Worm (Caenorhabditis elegans): ENCODE data around the gene arx-5.

Gene arx-5

DNA sequence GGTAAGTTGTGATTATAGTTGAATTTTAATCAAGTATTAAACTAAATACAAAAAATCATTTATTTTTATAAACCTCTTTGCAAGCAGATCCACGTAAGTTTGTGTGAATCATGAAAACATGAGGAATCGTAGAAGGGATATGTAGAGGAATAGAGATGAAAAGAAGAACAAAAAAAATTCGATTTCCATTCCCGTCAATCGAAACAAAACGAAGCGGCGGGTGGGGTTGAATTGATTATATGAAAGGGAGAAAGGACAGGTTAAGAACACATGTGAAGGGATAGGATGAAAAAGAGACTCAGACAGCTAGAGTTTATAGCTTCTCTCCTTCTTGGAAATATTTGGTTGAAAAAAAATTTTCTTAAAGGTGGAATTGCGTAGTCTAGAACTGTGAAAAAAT, 42.2 kb upstream of the arx-5 start:
- no peak for TF ChIP-seq pqm-1 (tag; optimal IDR thresholded peaks at IDR 0.05)
- TF ChIP-seq nhr-85 (tag) = peak; percentile 80
- no peak for TF ChIP-seq unc-30 (tag; optimal IDR thresholded peaks at IDR 0.05)
- TF ChIP-seq elt-3 (tag; optimal IDR thresholded peaks at IDR 0.05) = peak in 1 of 6 experiments; percentile 16
- no peak for TF ChIP-seq lin-39 (tag; optimal IDR thresholded peaks at IDR 0.05)
- peak in 1 of 2 experiments; percentile 14 for TF ChIP-seq lsy-2 (tag; optimal IDR thresholded peaks at IDR 0.05)
- TF ChIP-seq nhr-47 (tag; optimal IDR thresholded peaks at IDR 0.05) = peak; percentile 5
- TF ChIP-seq ceh-82 (tag; optimal IDR thresholded peaks at IDR 0.05) = no peak
- peak; percentile 54 for TF ChIP-seq lin-14 (GFP tag; optimal IDR thresholded peaks at IDR 0.05)
- no peak for TF ChIP-seq nhr-71 (tag; optimal IDR thresholded peaks at IDR 0.05)
- peak; percentile 97 for TF ChIP-seq blmp-1 (tag; optimal IDR thresholded peaks at IDR 0.05)
- no peak for TF ChIP-seq hlh-4 (tag; optimal IDR thresholded peaks at IDR 0.05)
- peak; percentile 28 for TF ChIP-seq snu-23 (GFP tag; optimal IDR thresholded peaks at IDR 0.05)
- TF ChIP-seq unc-62 (GFP tag; optimal IDR thresholded peaks at IDR 0.05) = no peak
- TF ChIP-seq dpl-1 (GFP tag; optimal IDR thresholded peaks at IDR 0.05) = peak in 1 of 3 experiments; percentile 7
- TF ChIP-seq unc-130 (tag; optimal IDR thresholded peaks at IDR 0.05) = no peak
- TF ChIP-seq alr-1 (tag; optimal IDR thresholded peaks at IDR 0.05; ENCODE audit: borderline replicate concordance) = no peak
- no peak for TF ChIP-seq fos-1 (tag; optimal IDR thresholded peaks at IDR 0.05)

DNA sequence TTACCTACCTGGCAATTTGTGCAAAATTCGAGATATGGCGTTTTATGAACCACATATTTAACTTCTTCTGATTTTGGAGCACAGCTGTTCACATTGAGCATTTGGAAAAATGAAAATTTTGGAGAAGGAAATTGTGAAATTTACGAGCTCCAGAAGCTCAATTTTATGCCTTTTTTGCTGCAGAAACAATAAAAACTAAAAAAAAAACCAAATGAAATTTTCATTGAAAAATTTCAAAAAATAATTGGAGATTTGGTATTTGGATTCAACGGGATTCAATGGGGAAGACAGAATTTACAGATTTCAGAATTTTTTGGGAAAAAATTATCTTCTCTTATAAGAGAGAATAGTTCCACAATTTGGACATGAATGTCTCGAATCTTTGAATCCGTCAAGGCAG, 38.7 kb upstream of the arx-5 start, which contains the start of gene Y37D8A.26:
TSS of gene Y37D8A.26 (minus strand) at position 101 of the 400 bp plus-strand sequence.
- TF ChIP-seq ztf-4 (tag; optimal IDR thresholded peaks at IDR 0.05) (no peak), hpl-2 (GFP tag; optimal IDR thresholded peaks at IDR 0.05) (no peak), tlp-1 (tag; optimal IDR thresholded peaks at IDR 0.05) (no peak), unc-86 (tag; optimal IDR thresholded peaks at IDR 0.05) (no peak), C34B4.2 (tag; optimal IDR thresholded peaks at IDR 0.05) (no peak), dpl-1 (GFP tag; optimal IDR thresholded peaks at IDR 0.05) (no peak), nhr-85 (tag) (no peak), egl-27 (tag; optimal IDR thresholded peaks at IDR 0.05) (no peak), fkh-4 (tag; optimal IDR thresholded peaks at IDR 0.05; ENCODE audit: borderline replicate concordance) (no peak), elt-2 (tag; optimal IDR thresholded peaks at IDR 0.05) (no peak), unc-30 (tag; optimal IDR thresholded peaks at IDR 0.05) (no peak), irx-1 (tag; optimal IDR thresholded peaks at IDR 0.05) (no peak), xbp-1 (tag; optimal IDR thresholded peaks at IDR 0.05) (no peak), ceh-88 (GFP tag; IDR thresholded peaks at IDR 0.05) (no peak), nhr-11 (tag; optimal IDR thresholded peaks at IDR 0.05) (no peak), alr-1 (tag; optimal IDR thresholded peaks at IDR 0.05; ENCODE audit: borderline replicate concordance) (no peak)

DNA sequence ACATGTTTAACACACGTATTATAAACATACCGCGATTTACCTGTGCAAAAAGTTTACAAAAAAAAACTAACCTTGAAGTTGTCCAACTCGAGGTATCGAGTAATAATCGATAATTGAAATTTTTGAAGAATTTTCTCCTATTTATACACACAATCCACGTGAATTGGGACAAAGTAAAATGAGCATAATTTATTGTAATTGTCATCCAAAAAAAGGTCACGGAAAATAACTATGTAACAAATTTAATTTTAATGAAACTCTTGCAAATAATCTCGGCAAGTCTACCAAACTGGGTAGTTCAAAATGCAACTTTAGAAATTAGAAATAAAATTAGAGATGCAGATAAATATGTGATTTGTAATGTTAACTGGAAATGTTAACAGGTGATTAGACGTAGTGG, 37.5 kb upstream of the arx-5 start, which contains the start of gene Y37D8A.5:
TSS of gene Y37D8A.5 (minus strand) at position 101 of the 400 bp plus-strand sequence.
- no peak for TF ChIP-seq sptf-1 (tag; optimal IDR thresholded peaks at IDR 0.05)
- no peak for TF ChIP-seq efl-1 (optimal IDR thresholded peaks at IDR 0.05)
- peak in 1 of 2 experiments; percentile 19 for TF ChIP-seq efl-1 (GFP tag; optimal IDR thresholded peaks at IDR 0.05 in 1 of 2)

DNA sequence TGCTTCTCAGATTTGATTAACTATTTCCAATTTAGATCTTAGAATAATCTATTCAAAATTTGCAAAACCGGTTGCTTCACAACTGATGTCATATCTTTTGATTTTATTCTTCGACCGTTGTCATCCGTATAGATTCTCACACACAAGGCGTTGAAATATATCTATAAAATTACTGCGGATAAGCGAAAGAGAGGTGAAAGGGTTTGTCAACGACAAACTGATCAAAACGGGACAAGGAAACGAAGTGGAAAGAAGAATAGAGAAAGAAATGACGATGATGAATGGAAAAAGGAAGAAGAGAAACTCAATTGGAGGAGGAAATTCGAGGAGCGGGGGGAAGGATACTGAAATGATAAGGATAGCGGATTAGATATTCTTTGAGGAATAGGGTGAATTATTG, 33.1 kb upstream of the arx-5 start:
- TF ChIP-seq egl-13 (tag; optimal IDR thresholded peaks at IDR 0.05) (no peak), vab-15 (tag; optimal IDR thresholded peaks at IDR 0.05) (no peak), lin-14 (GFP tag; optimal IDR thresholded peaks at IDR 0.05) (peak; percentile 14), lir-3 (tag; optimal IDR thresholded peaks at IDR 0.05; ENCODE audit: poor library complexity) (no peak), sptf-1 (tag; optimal IDR thresholded peaks at IDR 0.05) (no peak), mab-9 (GFP tag; IDR thresholded peaks at IDR 0.05) (no peak), swsn-7 (tag; optimal IDR thresholded peaks at IDR 0.05) (no peak), elt-3 (tag; optimal IDR thresholded peaks at IDR 0.05) (peak in 4 of 6 experiments; percentile 30 to 68 (median 46)), sup-37 (GFP tag; optimal IDR thresholded peaks at IDR 0.05) (no peak), nhr-20 (tag; optimal IDR thresholded peaks at IDR 0.05) (peak; percentile 25), nhr-28 (tag; optimal IDR thresholded peaks at IDR 0.05) (no peak), hlh-17 (GFP tag; optimal IDR thresholded peaks at IDR 0.05; ENCODE audit: borderline replicate concordance) (no peak), blmp-1 (tag; optimal IDR thresholded peaks at IDR 0.05) (peak; percentile 97), elt-2 (tag; optimal IDR thresholded peaks at IDR 0.05) (no peak)

Data from whole organism, L1 larva.